Worm (Caenorhabditis elegans): ENCODE measurements around the gene mre-11.

DNA sequence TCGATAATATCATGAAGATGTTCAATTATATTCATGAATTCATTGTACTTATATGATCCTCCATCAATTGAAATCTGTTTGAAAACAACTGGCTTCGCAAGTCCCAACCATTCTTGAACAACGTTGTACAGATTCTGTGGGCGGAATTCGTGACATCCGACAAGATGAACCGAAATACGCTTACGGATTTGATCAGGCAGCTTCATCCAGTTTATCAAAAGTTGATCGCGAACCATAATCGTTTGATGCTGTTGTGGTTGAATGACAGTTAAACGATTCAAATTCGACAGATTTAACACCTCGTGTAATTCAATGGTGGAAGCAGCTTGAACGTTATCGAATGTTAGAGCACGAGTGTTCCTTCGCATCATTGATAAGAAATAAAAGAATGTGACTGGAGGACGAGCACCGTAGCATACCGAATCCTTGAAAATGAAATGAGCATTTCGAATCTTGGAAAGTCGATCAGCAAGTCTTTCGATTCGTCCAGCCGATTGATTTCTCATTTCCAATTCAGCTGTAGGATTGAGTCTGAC, 22.9 kb downstream of the mre-11 start:
- TF ChIP-seq ama-1 (optimal IDR thresholded peaks at IDR 0.05): no peak
- TF ChIP-seq tbx-37 (GFP tag; conservative IDR thresholded peaks at IDR 0.05): no peak
- TF ChIP-seq ets-7 (tag; optimal IDR thresholded peaks at IDR 0.05): no peak
- no peak for TF ChIP-seq scrt-1 (GFP tag; IDR thresholded peaks at IDR 0.05)
- TF ChIP-seq hmbx-1 (tag; optimal IDR thresholded peaks at IDR 0.05): no peak
- no peak for TF ChIP-seq flt-1 (GFP tag; IDR thresholded peaks at IDR 0.05)
- no peak for TF ChIP-seq sea-1 (GFP tag; conservative IDR thresholded peaks at IDR 0.05)
- TF ChIP-seq pes-1 (GFP tag; IDR thresholded peaks at IDR 0.05): no peak
- no peak for TF ChIP-seq hmg-4 (GFP tag; optimal IDR thresholded peaks at IDR 0.05)
- no peak for TF ChIP-seq aly-1 (tag; optimal IDR thresholded peaks at IDR 0.05)
- no peak for TF ChIP-seq B0310.2 (tag; optimal IDR thresholded peaks at IDR 0.05)
- TF ChIP-seq ceh-13 (GFP tag; optimal IDR thresholded peaks at IDR 0.05): no peak
- no peak for TF ChIP-seq tbx-11 (GFP tag; IDR thresholded peaks at IDR 0.05)
